Fruit fly (Drosophila melanogaster) whole organism, prepupa: ENCODE measurements around the gene D12.

Experiments used
- CG11762 ChIP-seq: fragments of 200-800 bp; sonication (Bioruptor generic); optimal IDR thresholded peaks from 3 replicates; lab custom pipeline; 2016; ENCODE audit warnings: missing biosample characterization, missing genetic modification characterization; ENCODE audit not compliant: insufficient read depth
- CG16779 ChIP-seq: fragments of 200-800 bp; sonication (Bioruptor generic); optimal IDR thresholded peaks from 3 replicates; lab custom pipeline; 2017; ENCODE audit warnings: missing biosample characterization, mild to moderate bottlenecking, missing genetic modification characterization
- CG3919 ChIP-seq: fragments of 200-800 bp; sonication (Bioruptor generic); optimal IDR thresholded peaks from 3 replicates; lab custom pipeline; 2016; ENCODE audit warnings: missing biosample characterization, missing genetic modification characterization
- CG6276 ChIP-seq: fragments of 200-800 bp; sonication (Bioruptor generic); optimal IDR thresholded peaks from 2 replicates; lab custom pipeline; 2017; ENCODE audit warnings: missing biosample characterization, mild to moderate bottlenecking, missing genetic modification characterization
- Gug ChIP-seq: fragments of 200-800 bp; sonication (Bioruptor generic); IDR thresholded peaks from 2 replicates; pipeline ENCODE4 v1.3.6; 2022; ENCODE audit warnings: missing biosample characterization, missing genetic modification characterization
- Lpt ChIP-seq: fragments of 200-800 bp; sonication (Bioruptor generic); optimal IDR thresholded peaks from 3 replicates; lab custom pipeline; 2016; ENCODE audit warnings: missing biosample characterization, missing genetic modification characterization
- OdsH ChIP-seq: fragments of 200-800 bp; sonication (Bioruptor generic); optimal IDR thresholded peaks from 3 replicates; lab custom pipeline; 2016; ENCODE audit warnings: missing biosample characterization, missing genetic modification characterization
- Sox14 ChIP-seq: fragments of 200-800 bp; sonication (Bioruptor generic); optimal IDR thresholded peaks from 3 replicates; lab custom pipeline; 2016; ENCODE audit warnings: missing biosample characterization, missing genetic modification characterization
- dac ChIP-seq: fragments of 200-800 bp; sonication (Bioruptor generic); optimal IDR thresholded peaks from 2 replicates; lab custom pipeline; 2017; ENCODE audit warnings: missing biosample characterization, mild to moderate bottlenecking, missing genetic modification characterization
- net ChIP-seq: fragments of 200-800 bp; sonication (Bioruptor generic); optimal IDR thresholded peaks from 3 replicates; lab custom pipeline; 2016; ENCODE audit warnings: missing biosample characterization, missing genetic modification characterization
- salr ChIP-seq, 2 experiments: fragments of 200-800 bp; sonication (Bioruptor generic); optimal IDR thresholded peaks; 3 replicates each; lab custom pipeline; 2016 to 2018; ENCODE audit warnings: missing biosample characterization in 2 of 2, missing genetic modification characterization in 2 of 2, mild to moderate bottlenecking in 1 of 2

- TF ChIP-seq CG16779 (tag; lab: Kevin White, UChicago): no peak
- no peak for TF ChIP-seq CG11762 (GFP tag; lab: Kevin White, UChicago)
- no peak for TF ChIP-seq Sox14 (GFP tag; lab: Kevin White, UChicago)
- no peak for TF ChIP-seq CG6276 (GFP tag; lab: Kevin White, UChicago)
- TF ChIP-seq dac (GFP tag; lab: Kevin White, UChicago): no peak
- TF ChIP-seq salr (GFP tag; optimal IDR thresholded peaks at IDR 0.05; lab: Kevin White, UChicago): no peak
- no peak for TF ChIP-seq net (GFP tag; lab: Kevin White, UChicago)
- TF ChIP-seq CG3919 (GFP tag; lab: Kevin White, UChicago): no peak
- TF ChIP-seq Gug (GFP tag; lab: Robert Waterston, UW): no peak
- no peak for TF ChIP-seq Lpt (GFP tag; lab: Kevin White, UChicago)
- TF ChIP-seq OdsH (GFP tag; lab: Kevin White, UChicago): no peak
These were observed 44.7 kb upstream of the D12 start, which contains the start of gene CG43796 for dm6 chr2L:8481623-8482424.
